Worm (Caenorhabditis elegans): Measurements from ENCODE around the gene metr-1.

DNA sequence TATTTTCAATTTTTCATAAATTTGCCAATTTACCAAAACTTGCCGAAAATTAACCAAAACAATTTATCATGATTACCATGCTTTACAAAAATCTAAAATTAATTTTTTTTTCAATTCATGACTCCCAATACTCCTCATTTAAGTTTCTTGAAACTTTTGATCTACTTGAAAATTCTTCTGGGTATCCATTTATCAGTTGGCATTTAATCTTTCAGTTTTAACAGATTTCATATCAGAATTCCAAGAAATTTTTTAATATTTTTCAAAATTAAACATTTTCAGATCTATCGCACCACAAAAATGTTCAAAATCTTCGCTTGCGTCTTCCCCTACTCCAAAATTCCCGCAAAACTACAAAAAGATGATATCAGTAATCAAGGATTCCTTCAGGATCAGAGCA, 2.4 kb upstream of the metr-1 start, which contains the start of gene Y19D2B.2:
- TF ChIP-seq R02D3.7 (tag; optimal IDR thresholded peaks at IDR 0.05) (no peak), nhr-11 (tag; optimal IDR thresholded peaks at IDR 0.05) (no peak), ceh-9 (tag; optimal IDR thresholded peaks at IDR 0.05) (no peak), unc-62 (GFP tag; optimal IDR thresholded peaks at IDR 0.05) (no peak), nhr-23 (tag; optimal IDR thresholded peaks at IDR 0.05) (no peak), jun-1 (tag; optimal IDR thresholded peaks at IDR 0.05) (no peak), ama-1 (optimal IDR thresholded peaks at IDR 0.05) (no peak), nhr-77 (tag; optimal IDR thresholded peaks at IDR 0.05) (no peak), pqm-1 (tag; optimal IDR thresholded peaks at IDR 0.05) (no peak), fkh-10 (GFP tag; optimal IDR thresholded peaks at IDR 0.05) (no peak), nfya-1 (tag; optimal IDR thresholded peaks at IDR 0.05; ENCODE audit: insufficient read depth) (no peak), nhr-25 (tag; optimal IDR thresholded peaks at IDR 0.05) (no peak), unc-39 (tag; optimal IDR thresholded peaks at IDR 0.05) (no peak), lsy-12 (tag; optimal IDR thresholded peaks at IDR 0.05) (no peak)
